Worm (Caenorhabditis elegans): ENCODE results near the gene srd-46.

Gene srd-46

ce11 chrX:12321357-12321756 lies 10.5 kb upstream of the srd-46 start, which contains the start of gene F17A2.13:
Gene F17A2.13, plus strand, starts transcription at chrX:12321657.
- TF ChIP-seq blmp-1 (tag; optimal IDR thresholded peaks at IDR 0.05) (no peak), ceh-63 (GFP tag; optimal IDR thresholded peaks at IDR 0.05) (no peak), nhr-12 (tag; optimal IDR thresholded peaks at IDR 0.05) (no peak), egl-27 (tag; optimal IDR thresholded peaks at IDR 0.05) (no peak), elt-2 (tag; optimal IDR thresholded peaks at IDR 0.05) (no peak), alr-1 (tag; optimal IDR thresholded peaks at IDR 0.05; ENCODE audit: borderline replicate concordance) (no peak), xbp-1 (tag; optimal IDR thresholded peaks at IDR 0.05) (no peak), ztf-4 (tag; optimal IDR thresholded peaks at IDR 0.05) (no peak), tlp-1 (tag; optimal IDR thresholded peaks at IDR 0.05) (no peak), lsy-2 (tag; optimal IDR thresholded peaks at IDR 0.05) (no peak), nhr-237 (tag; optimal IDR thresholded peaks at IDR 0.05) (no peak), nhr-84 (tag; optimal IDR thresholded peaks at IDR 0.05) (no peak), nhr-71 (tag; optimal IDR thresholded peaks at IDR 0.05) (no peak), ceh-90 (tag; optimal IDR thresholded peaks at IDR 0.05) (no peak), tbx-2 (tag; optimal IDR thresholded peaks at IDR 0.05) (no peak), nhr-85 (tag) (no peak), nhr-28 (tag; optimal IDR thresholded peaks at IDR 0.05) (no peak), sptf-1 (tag; optimal IDR thresholded peaks at IDR 0.05) (no peak)

DNA sequence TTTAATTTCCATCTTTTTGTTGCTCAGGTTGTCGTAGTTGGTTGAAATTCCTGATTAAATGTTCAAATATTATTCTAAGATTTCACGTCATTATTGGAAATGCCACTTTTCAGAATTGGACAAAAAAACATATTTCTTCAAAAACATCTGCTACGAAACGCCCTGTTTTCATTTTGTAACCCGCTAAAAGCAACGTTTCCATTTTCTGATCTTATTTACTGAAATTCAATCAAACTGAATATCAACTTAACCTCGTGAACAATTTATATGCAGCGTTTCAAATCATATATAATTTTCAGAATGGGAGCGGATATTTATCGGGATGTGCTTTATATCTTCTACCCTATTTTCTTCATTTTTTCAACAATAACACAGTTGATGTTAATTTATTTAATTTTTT lies 8.5 kb upstream of the srd-46 start, which contains the start of gene srd-40:
Gene srd-40 (plus strand): TSS at position 301 of the 400 bp plus-strand sequence.
- TF ChIP-seq hlh-4 (tag; optimal IDR thresholded peaks at IDR 0.05), result peak; percentile 19
- peak; percentile 44 for TF ChIP-seq fkh-8 (tag; optimal IDR thresholded peaks at IDR 0.05)
- TF ChIP-seq mab-9 (GFP tag; IDR thresholded peaks at IDR 0.05), result no peak
- no peak for TF ChIP-seq hlh-17 (GFP tag; optimal IDR thresholded peaks at IDR 0.05; ENCODE audit: borderline replicate concordance)
- TF ChIP-seq zip-4 (GFP tag; optimal IDR thresholded peaks at IDR 0.05), result no peak
- no peak for TF ChIP-seq skn-1 (tag; optimal IDR thresholded peaks at IDR 0.05)
- TF ChIP-seq ama-1 (optimal IDR thresholded peaks at IDR 0.05), result no peak

- no peak for TF ChIP-seq skn-1 (tag; optimal IDR thresholded peaks at IDR 0.05)
- no peak for TF ChIP-seq blmp-1 (tag; optimal IDR thresholded peaks at IDR 0.05)
- TF ChIP-seq C04F5.9 (tag; optimal IDR thresholded peaks at IDR 0.05), result no peak
- TF ChIP-seq mep-1 (tag; optimal IDR thresholded peaks at IDR 0.05), result no peak
- no peak for TF ChIP-seq nhr-85 (tag)
- TF ChIP-seq hlh-17 (GFP tag; optimal IDR thresholded peaks at IDR 0.05; ENCODE audit: borderline replicate concordance), result no peak
- TF ChIP-seq ceh-8 (GFP tag; optimal IDR thresholded peaks at IDR 0.05), result no peak
- TF ChIP-seq alr-1 (tag; optimal IDR thresholded peaks at IDR 0.05; ENCODE audit: borderline replicate concordance), result no peak
- no peak for TF ChIP-seq C34B4.2 (tag; optimal IDR thresholded peaks at IDR 0.05)
- TF ChIP-seq nhr-90 (tag; optimal IDR thresholded peaks at IDR 0.05; ENCODE audit: poor library complexity), result no peak
- TF ChIP-seq efl-1 (optimal IDR thresholded peaks at IDR 0.05), result no peak
- no peak for TF ChIP-seq efl-1 (GFP tag; optimal IDR thresholded peaks at IDR 0.05 in 1 of 2)
- no peak for TF ChIP-seq lsy-2 (tag; optimal IDR thresholded peaks at IDR 0.05)
- no peak for TF ChIP-seq fos-1 (tag; optimal IDR thresholded peaks at IDR 0.05)
- TF ChIP-seq rnt-1 (tag; optimal IDR thresholded peaks at IDR 0.05), result no peak
Measured at ce11 chrX:12326424-12326823, 5.5 kb upstream of the srd-46 start, which contains the start of gene srd-41. Gene srd-41, plus strand, starts transcription at chrX:12326724.

DNA sequence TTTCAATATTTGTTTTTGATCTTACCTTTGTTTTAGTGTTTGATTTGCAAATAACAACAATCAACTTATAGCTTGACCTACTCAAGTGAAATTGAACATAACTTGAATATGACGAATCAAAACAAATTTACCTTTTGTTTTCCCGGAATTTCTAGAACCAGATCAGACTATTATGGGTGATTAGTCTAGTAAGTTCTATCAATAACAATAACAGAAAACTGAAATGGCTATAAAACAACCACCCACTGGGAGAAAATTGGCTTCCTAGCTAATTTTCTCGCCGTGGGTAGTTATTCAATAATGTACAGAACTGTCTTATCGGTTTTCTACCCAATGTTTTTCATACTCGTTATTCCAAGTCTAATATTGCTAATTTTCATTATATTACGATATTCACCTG lies 3.2 kb upstream of the srd-46 start, which contains the start of gene srd-45:
Gene srd-45 (plus strand): TSS at position 301 of the 400 bp plus-strand sequence.
- TF ChIP-seq C16A3.4 (tag; optimal IDR thresholded peaks at IDR 0.05), result no peak

ce11 chrX:12333479-12333878 lies 1.6 kb downstream of the srd-46 start, which contains the start of gene srd-47:
Gene srd-47, plus strand, starts transcription at chrX:12333642.
- TF ChIP-seq sptf-1 (tag; optimal IDR thresholded peaks at IDR 0.05), result no peak
- no peak for TF ChIP-seq efl-1 (optimal IDR thresholded peaks at IDR 0.05)
- peak in 1 of 2 experiments; percentile 70 for TF ChIP-seq efl-1 (GFP tag; optimal IDR thresholded peaks at IDR 0.05 in 1 of 2)
- no peak for TF ChIP-seq nhr-71 (tag; optimal IDR thresholded peaks at IDR 0.05)
